Worm (Caenorhabditis elegans) whole organism, midembryonic: ENCODE results near the gene F48E8.8.

Experiments
- T22C8.4 ChIP-seq: fragments of 200-800 bp; sonication (Bioruptor generic); IDR thresholded peaks from 2 replicates; pipeline ENCODE4 v1.3.6; 2022; ENCODE audit warnings: missing genetic modification characterization, missing compliant biosample characterization
- flt-1 ChIP-seq: fragments of 200-800 bp; sonication (Bioruptor generic); IDR thresholded peaks from 2 replicates; pipeline ENCODE4 v1.3.6; 2022; ENCODE audit warnings: missing genetic modification characterization, missing compliant biosample characterization

DNA sequence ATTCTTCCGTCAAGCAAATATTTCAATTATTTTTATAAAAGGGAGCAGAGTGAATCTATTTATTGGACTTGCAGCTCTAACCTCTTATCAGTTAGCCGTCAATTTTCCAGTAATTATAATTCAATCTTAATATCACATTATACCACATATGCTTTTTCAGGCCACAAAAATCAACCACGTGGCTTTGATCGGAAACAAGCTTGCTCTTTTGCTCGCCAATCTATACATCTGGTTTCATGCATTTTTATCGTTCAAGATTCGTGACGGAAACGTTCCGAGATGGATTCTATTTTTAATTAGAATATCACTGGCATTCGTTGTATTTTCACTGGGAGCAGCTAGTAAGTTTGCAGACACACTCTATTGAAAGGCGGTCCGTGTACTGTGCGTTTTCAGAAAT, 42.6 kb downstream of the F48E8.8 start:
- TF ChIP-seq T22C8.4: no peak
- no peak for TF ChIP-seq flt-1 (GFP tag; lab: Robert Waterston, UW)
